Worm (Caenorhabditis elegans) whole organism, L4/young adult: Measurements from ENCODE around the gene hpr-9.

Source experiments
- W03F9.2 ChIP-seq: fragments of 150-350 bp; optimal IDR thresholded peaks from 2 replicates; lab custom pipeline; 2014; ENCODE audit warnings: missing biosample characterization, missing genetic modification characterization
- dao-5 ChIP-seq: sonication (generic microtip); optimal IDR thresholded peaks from 2 replicates; lab custom pipeline; 2016; ENCODE audit warnings: missing genotype, missing genetic modification characterization, moderate library complexity, missing compliant biosample characterization
- him-1 ChIP-seq: sonication (generic microtip); optimal IDR thresholded peaks from 2 replicates; lab custom pipeline; 2016; ENCODE audit warnings: missing genotype, missing genetic modification reagents, missing genetic modification characterization, missing compliant biosample characterization

Gene hpr-9

ce11 chrIII:10671894-10672293 is 50.5 kb downstream of the hpr-9 start:
- TF ChIP-seq dao-5 (tag; lab: Kevin White, UChicago) (no peak), him-1 (tag; lab: Kevin White, UChicago) (no peak), W03F9.2 (no peak)
